Fruit fly (Drosophila melanogaster) whole organism, embryonic: ENCODE data around the gene CG12182.
A peak's percentile ranks its signal among the peaks of the same experiment; 100 is the strongest.

Experiments
- B-H2 ChIP-seq: fragments of 200-800 bp; sonication (Bioruptor generic); optimal IDR thresholded peaks from 2 replicates; lab custom pipeline; 2018; ENCODE audit warnings: missing biosample characterization, mild to moderate bottlenecking, missing genetic modification characterization
- CG10274 ChIP-seq: fragments of 200-800 bp; sonication (Bioruptor generic); optimal IDR thresholded peaks from 3 replicates; lab custom pipeline; 2017; ENCODE audit warnings: missing biosample characterization, mild to moderate bottlenecking, missing genetic modification characterization
- CG10543 ChIP-seq: fragments of 200-800 bp; sonication (Bioruptor generic); optimal IDR thresholded peaks from 3 replicates; lab custom pipeline; 2017; ENCODE audit warnings: missing biosample characterization, mild to moderate bottlenecking, missing genetic modification characterization, moderate library complexity
- CG12391 ChIP-seq: fragments of 200-800 bp; sonication (Bioruptor generic); optimal IDR thresholded peaks from 3 replicates; lab custom pipeline; 2018; ENCODE audit warnings: missing biosample characterization, mild to moderate bottlenecking, missing genetic modification characterization, moderate library complexity
- CG14441 ChIP-seq: fragments of 200-800 bp; sonication (Bioruptor generic); IDR thresholded peaks from 2 replicates; pipeline ENCODE4 v1.3.6; 2022; ENCODE audit warnings: missing biosample characterization, missing genetic modification characterization
- CG1529 ChIP-seq: fragments of 200-800 bp; sonication (Bioruptor generic); optimal IDR thresholded peaks from 3 replicates; lab custom pipeline; 2018; ENCODE audit warnings: missing biosample characterization, missing genetic modification characterization
- CG17186 ChIP-seq: fragments of 200-800 bp; sonication (Bioruptor generic); optimal IDR thresholded peaks from 3 replicates; lab custom pipeline; 2017; ENCODE audit warnings: missing biosample characterization, missing genetic modification reagents, missing genetic modification characterization
- CG17328 ChIP-seq: fragments of 200-800 bp; sonication (Bioruptor generic); IDR thresholded peaks from 2 replicates; pipeline ENCODE4 v1.3.6; 2022; ENCODE audit warnings: missing biosample characterization, missing genetic modification characterization
- CG2678 ChIP-seq: fragments of 200-800 bp; sonication (Bioruptor generic); optimal IDR thresholded peaks from 3 replicates; lab custom pipeline; 2019; ENCODE audit warnings: missing biosample characterization, mild to moderate bottlenecking, missing genetic modification characterization, moderate library complexity
- CG2875 ChIP-seq: fragments of 200-800 bp; sonication (Bioruptor generic); optimal IDR thresholded peaks from 2 replicates; lab custom pipeline; 2017; ENCODE audit warnings: missing biosample characterization, mild to moderate bottlenecking, missing genetic modification characterization, missing genetic modification reagents
- CG32532 ChIP-seq: fragments of 200-800 bp; sonication (Bioruptor generic); IDR thresholded peaks from 2 replicates; pipeline ENCODE4 v1.3.6; 2022; ENCODE audit warnings: missing biosample characterization, missing genetic modification characterization
- CG3281 ChIP-seq: fragments of 200-800 bp; sonication (Bioruptor generic); optimal IDR thresholded peaks from 3 replicates; lab custom pipeline; 2017; ENCODE audit warnings: missing biosample characterization, mild to moderate bottlenecking, missing genetic modification characterization
- CG33213 ChIP-seq: fragments of 200-800 bp; sonication (Bioruptor generic); optimal IDR thresholded peaks from 3 replicates; lab custom pipeline; 2016; ENCODE audit warnings: missing biosample characterization, missing genetic modification characterization
- CG34422 ChIP-seq: fragments of 200-800 bp; sonication (Bioruptor generic); IDR thresholded peaks from 3 replicates; pipeline ENCODE4 v1.3.6; 2022; ENCODE audit warnings: missing biosample characterization, missing genetic modification characterization
- CG43689 ChIP-seq: fragments of 200-800 bp; sonication (Bioruptor generic); IDR thresholded peaks from 2 replicates; pipeline ENCODE4 v1.3.6; 2022; ENCODE audit warnings: missing biosample characterization, missing genetic modification characterization
- CG4404 ChIP-seq: fragments of 200-800 bp; sonication (Bioruptor generic); IDR thresholded peaks from 2 replicates; pipeline ENCODE4 v1.3.6; 2022; ENCODE audit warnings: missing biosample characterization, missing genetic modification characterization
- CG6683 ChIP-seq: fragments of 200-800 bp; sonication (Bioruptor generic); optimal IDR thresholded peaks from 2 replicates; lab custom pipeline; 2017; ENCODE audit warnings: missing biosample characterization, mild to moderate bottlenecking, missing genetic modification characterization, missing genetic modification reagents
- CG9797 ChIP-seq: fragments of 200-800 bp; sonication (Bioruptor generic); optimal IDR thresholded peaks from 3 replicates; lab custom pipeline; 2018; ENCODE audit warnings: missing biosample characterization, mild to moderate bottlenecking, missing genetic modification characterization
- D ChIP-seq, 2 experiments: fragments of 200-800 bp in 1 of 2; fragments of >200 bp in 1 of 2; sonication (Bioruptor generic) in 1 of 2; optimal IDR thresholded peaks; 2 replicates in 1 of 2; 3 replicates in 1 of 2; lab custom pipeline; 2017; ENCODE audit warnings: mild to moderate bottlenecking in 1 of 2, missing biosample characterization in 1 of 2, missing genetic modification characterization in 1 of 2, missing genetic modification reagents in 1 of 2
- Deaf1 ChIP-seq: fragments of 200-800 bp; optimal IDR thresholded peaks from 3 replicates; lab custom pipeline; 2019; ENCODE audit warnings: missing biosample characterization, mild to moderate bottlenecking, missing genetic modification characterization, moderate library complexity
- Fer1 ChIP-seq: fragments of 200-800 bp; sonication (Bioruptor generic); optimal IDR thresholded peaks from 2 replicates; lab custom pipeline; 2017; ENCODE audit warnings: missing biosample characterization, mild to moderate bottlenecking, missing genetic modification characterization
- Fer3 ChIP-seq: fragments of 200-800 bp; sonication (Bioruptor generic); optimal IDR thresholded peaks from 2 replicates; lab custom pipeline; 2018; ENCODE audit warnings: missing biosample characterization, mild to moderate bottlenecking, missing genetic modification characterization, moderate library complexity
- HLH3B ChIP-seq: fragments of 200-800 bp; sonication (Bioruptor generic); IDR thresholded peaks from 2 replicates; pipeline ENCODE4 v1.3.6; 2022; ENCODE audit warnings: missing biosample characterization, missing genetic modification characterization
- Lim3 ChIP-seq: fragments of 200-800 bp; sonication (Bioruptor generic); IDR thresholded peaks from 2 replicates; pipeline ENCODE4 v1.3.6; 2022; ENCODE audit warnings: missing biosample characterization, missing genetic modification characterization
- MESR4 ChIP-seq: fragments of 200-800 bp; sonication (Bioruptor generic); optimal IDR thresholded peaks from 2 replicates; lab custom pipeline; 2018; ENCODE audit warnings: missing biosample characterization, mild to moderate bottlenecking, missing genetic modification characterization, moderate library complexity
- Mad ChIP-seq: fragments of 200-800 bp; sonication (Bioruptor generic); optimal IDR thresholded peaks from 2 replicates; lab custom pipeline; 2016; ENCODE audit warnings: missing biosample characterization, missing genetic modification characterization
- Sry-δ ChIP-seq: fragments of 200-800 bp; sonication (Bioruptor generic); optimal IDR thresholded peaks from 2 replicates; lab custom pipeline; 2016; ENCODE audit warnings: missing biosample characterization, missing genetic modification characterization
- Taf1 ChIP-seq: fragments of 200-800 bp; sonication (Bioruptor generic); IDR thresholded peaks from 2 replicates; pipeline ENCODE4 v1.3.6; 2022; ENCODE audit warnings: missing biosample characterization, missing genetic modification characterization
- br ChIP-seq: fragments of >200 bp; optimal IDR thresholded peaks from 2 replicates; lab custom pipeline; 2017
- caup ChIP-seq: fragments of 200-800 bp; sonication (Bioruptor generic); optimal IDR thresholded peaks from 3 replicates; lab custom pipeline; 2017; ENCODE audit warnings: missing biosample characterization, mild to moderate bottlenecking, missing genetic modification characterization, moderate library complexity; ENCODE audit not compliant: severe bottlenecking
- cg ChIP-seq: fragments of 200-800 bp; sonication (Bioruptor generic); optimal IDR thresholded peaks from 3 replicates; lab custom pipeline; 2019; ENCODE audit warnings: missing biosample characterization, mild to moderate bottlenecking, missing genetic modification characterization, moderate library complexity
- chm ChIP-seq: fragments of 200-800 bp; sonication (Bioruptor generic); IDR thresholded peaks from 2 replicates; pipeline ENCODE4 v1.3.6; 2022; ENCODE audit warnings: missing biosample characterization, missing genetic modification characterization
- chn ChIP-seq: fragments of 200-800 bp; sonication (Bioruptor generic); optimal IDR thresholded peaks from 2 replicates; lab custom pipeline; 2016; ENCODE audit warnings: missing biosample characterization, missing genetic modification characterization
- croc ChIP-seq: fragments of 200-800 bp; sonication (Bioruptor generic); conservative IDR thresholded peaks from 3 replicates; pipeline ENCODE4 v1.3.6; 2022; ENCODE audit warnings: missing biosample characterization, missing genetic modification characterization
- grau ChIP-seq: fragments of 200-800 bp; optimal IDR thresholded peaks from 3 replicates; lab custom pipeline; 2019; ENCODE audit warnings: missing biosample characterization, mild to moderate bottlenecking, missing genetic modification characterization, moderate library complexity
- gt ChIP-seq: fragments of 200-800 bp; sonication (Bioruptor generic); IDR thresholded peaks from 2 replicates; pipeline ENCODE4 v1.3.6; 2022; ENCODE audit warnings: missing biosample characterization, missing genetic modification characterization
- ind ChIP-seq: fragments of 200-800 bp; sonication (Bioruptor generic); optimal IDR thresholded peaks from 3 replicates; lab custom pipeline; 2016; ENCODE audit warnings: missing biosample characterization, missing genetic modification characterization
- jumu ChIP-seq: fragments of 200-800 bp; sonication (Bioruptor generic); optimal IDR thresholded peaks from 3 replicates; lab custom pipeline; 2016; ENCODE audit warnings: missing biosample characterization, missing genetic modification characterization
- ken ChIP-seq: fragments of 200-800 bp; sonication (Bioruptor generic); IDR thresholded peaks from 3 replicates; pipeline ENCODE4 v1.3.6; 2022; ENCODE audit warnings: missing biosample characterization, missing genetic modification characterization
- nerfin-2 ChIP-seq: fragments of 200-800 bp; sonication (Bioruptor generic); IDR thresholded peaks from 2 replicates; pipeline ENCODE4 v1.3.6; 2022; ENCODE audit warnings: missing biosample characterization, missing genetic modification characterization; ENCODE audit not compliant: partially characterized antibody
- org-1 ChIP-seq: fragments of 200-800 bp; sonication (Bioruptor generic); optimal IDR thresholded peaks from 2 replicates; lab custom pipeline; 2017; ENCODE audit warnings: missing biosample characterization, missing genetic modification characterization
- ranshi ChIP-seq: fragments of 200-800 bp; sonication (Bioruptor generic); IDR thresholded peaks from 2 replicates; pipeline ENCODE4 v1.3.6; 2022; ENCODE audit warnings: missing biosample characterization, missing genetic modification characterization
- run ChIP-seq: fragments of 200-800 bp; sonication (Bioruptor generic); optimal IDR thresholded peaks from 3 replicates; lab custom pipeline; 2018; ENCODE audit warnings: missing biosample characterization, mild to moderate bottlenecking, missing genetic modification characterization
- sima ChIP-seq: fragments of 200-800 bp; sonication (Bioruptor generic); optimal IDR thresholded peaks from 2 replicates; lab custom pipeline; 2016; ENCODE audit warnings: missing biosample characterization, missing genetic modification characterization
- sob ChIP-seq: fragments of 200-800 bp; sonication (Bioruptor generic); IDR thresholded peaks from 2 replicates; pipeline ENCODE4 v1.3.6; 2022; ENCODE audit warnings: missing biosample characterization, missing genetic modification characterization
- tgo ChIP-seq: fragments of 200-800 bp; sonication (Bioruptor generic); IDR thresholded peaks from 3 replicates; pipeline ENCODE4 v1.3.6; 2022; ENCODE audit warnings: missing biosample characterization, missing genetic modification characterization
- tx ChIP-seq: fragments of 200-800 bp; sonication (Bioruptor generic); optimal IDR thresholded peaks from 2 replicates; lab custom pipeline; 2016; ENCODE audit warnings: missing biosample characterization, missing genetic modification characterization
- vnd ChIP-seq: fragments of 200-800 bp; sonication (Bioruptor generic); IDR thresholded peaks from 3 replicates; pipeline ENCODE4 v1.3.6; 2022; ENCODE audit warnings: missing biosample characterization, missing genetic modification characterization; ENCODE audit not compliant: partially characterized antibody

Gene CG12182

dm6 chr3L:2634929-2635799, 35.8 kb upstream of the CG12182 start (continued):
- TF ChIP-seq Sry-δ (GFP tag; lab: Kevin White, UChicago) (peak; percentile 86), D (optimal IDR thresholded peaks at IDR 0.05; lab: Kevin White, UChicago) (no peak), D (GFP tag; optimal IDR thresholded peaks at IDR 0.05; lab: Kevin White, UChicago) (peak; percentile 67), CG33213 (GFP tag; lab: Kevin White, UChicago) (peak; percentile 88), tx (peak; percentile 55), CG17186 (peak; percentile 98), CG10543 (GFP tag; lab: Kevin White, UChicago) (peak; percentile 96), run (tag; lab: Kevin White, UChicago) (peak; percentile 52), chm (GFP tag; lab: Robert Waterston, UW) (peak; percentile 94), Fer3 (tag; lab: Kevin White, UChicago) (peak; percentile 81), jumu (peak; percentile 78), CG14441 (GFP tag; lab: Robert Waterston, UW) (peak; percentile 68), B-H2 (GFP tag; lab: Kevin White, UChicago) (peak; percentile 91), gt (GFP tag; lab: Robert Waterston, UW) (peak; percentile 13; the same call in 1 of the 2 replicates), CG3281 (GFP tag; lab: Kevin White, UChicago) (peak; percentile 91), br (lab: Kevin White, UChicago) (no peak), Taf1 (GFP tag; lab: Robert Waterston, UW) (no peak; the same call in 1 of the 2 replicates), caup (GFP tag; lab: Kevin White, UChicago) (peak; percentile 95), CG2678 (tag; lab: Kevin White, UChicago) (peak; percentile 68), CG17328 (GFP tag; lab: Robert Waterston, UW) (peak; percentile 83), nerfin-2 (GFP tag; lab: Robert Waterston, UW) (peak; percentile 70), MESR4 (GFP tag; lab: Kevin White, UChicago) (peak; percentile 42), Fer1 (GFP tag; lab: Kevin White, UChicago) (peak; percentile 93), ken (peak; percentile 78; the same call in 2 of the 3 replicates), tgo (peak; percentile 68), CG34422 (peak; percentile 56), ranshi (GFP tag; lab: Robert Waterston, UW) (peak; percentile 76), CG4404 (GFP tag; lab: Robert Waterston, UW) (no peak), CG6683 (peak; percentile 78), ind (GFP tag; lab: Kevin White, UChicago) (peak; percentile 51), CG9797 (GFP tag; lab: Kevin White, UChicago) (peak; percentile 54), vnd (GFP tag; lab: Robert Waterston, UW) (peak; percentile 80), org-1 (GFP tag; lab: Kevin White, UChicago) (peak; percentile 69), Lim3 (GFP tag; lab: Robert Waterston, UW) (no peak), Deaf1 (peak; percentile 27), CG12391 (peak; percentile 77), sima (GFP tag; lab: Kevin White, UChicago) (peak; percentile 52), CG1529 (GFP tag; lab: Kevin White, UChicago) (peak; percentile 71), CG43689 (GFP tag; lab: Robert Waterston, UW) (0 out of 2 replicates have a peak, but pooled peaks have one; percentile 45), croc (GFP tag; lab: Robert Waterston, UW) (0 out of 3 replicates have a peak, but pooled peaks have one; percentile 19), grau (tag; lab: Kevin White, UChicago) (peak; percentile 70), chn (peak; percentile 86), HLH3B (GFP tag; lab: Robert Waterston, UW) (peak; percentile 56; the same call in 1 of the 2 replicates), cg (GFP tag; lab: Kevin White, UChicago) (peak; percentile 89), Mad (GFP tag; lab: Kevin White, UChicago) (peak; percentile 77), sob (GFP tag; lab: Robert Waterston, UW) (peak; percentile 86), CG10274 (GFP tag; lab: Kevin White, UChicago) (peak; percentile 74), CG32532 (GFP tag; lab: Robert Waterston, UW) (peak; percentile 85), CG2875 (peak; percentile 80)
